Fruit fly (Drosophila melanogaster) whole organism, embryonic: ENCODE data around the gene CG2663.

Source experiments
- C15 ChIP-seq: fragments of 200-800 bp; sonication (Bioruptor generic); IDR thresholded peaks from 3 replicates; pipeline ENCODE4 v1.3.6; 2022; ENCODE audit warnings: missing biosample characterization, missing genetic modification characterization
- CG12155 ChIP-seq: fragments of 200-800 bp; sonication (Bioruptor generic); optimal IDR thresholded peaks from 3 replicates; lab custom pipeline; 2016; ENCODE audit warnings: missing biosample characterization, missing genetic modification characterization
- CG12219 ChIP-seq: fragments of 200-800 bp; sonication (Bioruptor generic); optimal IDR thresholded peaks from 3 replicates; lab custom pipeline; 2018; ENCODE audit warnings: missing biosample characterization, mild to moderate bottlenecking, missing genetic modification characterization
- CG1233 ChIP-seq: fragments of 200-800 bp; sonication (Bioruptor generic); optimal IDR thresholded peaks from 4 replicates; lab custom pipeline; 2018; ENCODE audit warnings: missing biosample characterization, mild to moderate bottlenecking, missing genetic modification characterization
- CG14710 ChIP-seq: fragments of 200-800 bp; sonication (Bioruptor generic); optimal IDR thresholded peaks from 3 replicates; lab custom pipeline; 2019; ENCODE audit warnings: missing biosample characterization, mild to moderate bottlenecking, missing genetic modification characterization, moderate library complexity
- CG1647 ChIP-seq: fragments of 200-800 bp; sonication (Bioruptor generic); optimal IDR thresholded peaks from 3 replicates; lab custom pipeline; 2016; ENCODE audit warnings: missing biosample characterization, missing genetic modification characterization
- CG18599 ChIP-seq: fragments of 200-800 bp; sonication (Bioruptor generic); optimal IDR thresholded peaks from 3 replicates; lab custom pipeline; 2017; ENCODE audit warnings: missing biosample characterization, missing genetic modification characterization, mild to moderate bottlenecking, moderate library complexity, missing genetic modification reagents
- CG3163 ChIP-seq: fragments of 200-800 bp; sonication (Bioruptor generic); optimal IDR thresholded peaks from 3 replicates; lab custom pipeline; 2016; ENCODE audit warnings: missing biosample characterization, missing genetic modification characterization
- CG32532 ChIP-seq: fragments of 200-800 bp; sonication (Bioruptor generic); IDR thresholded peaks from 2 replicates; pipeline ENCODE4 v1.3.6; 2022; ENCODE audit warnings: missing biosample characterization, missing genetic modification characterization
- CG32767 ChIP-seq: fragments of 200-800 bp; sonication (Bioruptor generic); IDR thresholded peaks from 2 replicates; pipeline ENCODE4 v1.3.6; 2022; ENCODE audit warnings: missing biosample characterization, missing genetic modification characterization
- CG3281 ChIP-seq: fragments of 200-800 bp; sonication (Bioruptor generic); optimal IDR thresholded peaks from 3 replicates; lab custom pipeline; 2017; ENCODE audit warnings: missing biosample characterization, mild to moderate bottlenecking, missing genetic modification characterization
- CG4282 ChIP-seq: fragments of 200-800 bp; sonication (Bioruptor generic); optimal IDR thresholded peaks from 2 replicates; lab custom pipeline; 2016; ENCODE audit warnings: missing biosample characterization, missing genetic modification characterization
- CG6813 ChIP-seq: fragments of 200-800 bp; sonication (Bioruptor generic); optimal IDR thresholded peaks from 2 replicates; lab custom pipeline; 2017; ENCODE audit warnings: missing biosample characterization, missing genetic modification characterization, mild to moderate bottlenecking, moderate library complexity, missing genetic modification reagents
- CG7786 ChIP-seq: fragments of 200-800 bp; sonication (Bioruptor generic); optimal IDR thresholded peaks from 2 replicates; lab custom pipeline; 2016; ENCODE audit warnings: missing biosample characterization, missing genetic modification characterization
- CG7987 ChIP-seq: fragments of 200-800 bp; sonication (Bioruptor generic); optimal IDR thresholded peaks from 2 replicates; lab custom pipeline; 2018; ENCODE audit warnings: missing biosample characterization, mild to moderate bottlenecking, missing genetic modification characterization, moderate library complexity
- CG9609 ChIP-seq: fragments of 200-800 bp; sonication (Bioruptor generic); optimal IDR thresholded peaks from 3 replicates; lab custom pipeline; 2016; ENCODE audit warnings: missing biosample characterization, missing genetic modification characterization
- CoRest ChIP-seq: fragments of 200-800 bp; sonication (Bioruptor generic); optimal IDR thresholded peaks from 3 replicates; lab custom pipeline; 2018; ENCODE audit warnings: missing biosample characterization, mild to moderate bottlenecking, missing genetic modification characterization, moderate library complexity
- D ChIP-seq, 2 experiments: fragments of 200-800 bp in 1 of 2; fragments of >200 bp in 1 of 2; sonication (Bioruptor generic) in 1 of 2; optimal IDR thresholded peaks; 2 replicates in 1 of 2; 3 replicates in 1 of 2; lab custom pipeline; 2017; ENCODE audit warnings: mild to moderate bottlenecking in 1 of 2, missing biosample characterization in 1 of 2, missing genetic modification characterization in 1 of 2, missing genetic modification reagents in 1 of 2
- Dek ChIP-seq: fragments of 200-800 bp; sonication (Bioruptor generic); optimal IDR thresholded peaks from 3 replicates; lab custom pipeline; 2019; ENCODE audit warnings: missing biosample characterization, mild to moderate bottlenecking, missing genetic modification characterization, moderate library complexity
- Elba2 ChIP-seq: fragments of 200-800 bp; sonication (Bioruptor generic); optimal IDR thresholded peaks from 3 replicates; lab custom pipeline; 2016; ENCODE audit warnings: missing biosample characterization, missing genetic modification characterization
- Fer3 ChIP-seq: fragments of 200-800 bp; sonication (Bioruptor generic); optimal IDR thresholded peaks from 2 replicates; lab custom pipeline; 2018; ENCODE audit warnings: missing biosample characterization, mild to moderate bottlenecking, missing genetic modification characterization, moderate library complexity
- HLHmδ ChIP-seq: fragments of 200-800 bp; sonication (Bioruptor generic); optimal IDR thresholded peaks from 2 replicates; lab custom pipeline; 2018; ENCODE audit warnings: missing biosample characterization, mild to moderate bottlenecking, missing genetic modification characterization, moderate library complexity
- Opbp ChIP-seq: fragments of 200-800 bp; sonication (Bioruptor generic); IDR thresholded peaks from 3 replicates; pipeline ENCODE4 v1.3.6; 2022; ENCODE audit warnings: missing biosample characterization, missing genetic modification characterization; ENCODE audit not compliant: partially characterized antibody
- Optix ChIP-seq: fragments of 200-800 bp; sonication (Bioruptor generic); IDR thresholded peaks from 3 replicates; pipeline ENCODE4 v1.3.6; 2022; ENCODE audit warnings: missing biosample characterization, missing genetic modification characterization
- Sox102F ChIP-seq: fragments of 200-800 bp; sonication (Bioruptor generic); optimal IDR thresholded peaks from 2 replicates; lab custom pipeline; 2018; ENCODE audit warnings: missing biosample characterization, mild to moderate bottlenecking, missing genetic modification characterization, moderate library complexity
- Vsx1 ChIP-seq: fragments of 200-800 bp; sonication (Bioruptor generic); optimal IDR thresholded peaks from 2 replicates; lab custom pipeline; 2017; ENCODE audit warnings: missing biosample characterization, mild to moderate bottlenecking, missing genetic modification characterization, missing genetic modification reagents
- ap ChIP-seq: fragments of 200-800 bp; sonication (Bioruptor generic); IDR thresholded peaks from 2 replicates; pipeline ENCODE4 v1.3.6; 2022; ENCODE audit warnings: missing biosample characterization, missing genetic modification characterization
- cad ChIP-seq: fragments of >200 bp; optimal IDR thresholded peaks from 2 replicates; lab custom pipeline; 2017; ENCODE audit warnings: missing biosample characterization, missing genetic modification characterization
- cg ChIP-seq: fragments of 200-800 bp; sonication (Bioruptor generic); optimal IDR thresholded peaks from 3 replicates; lab custom pipeline; 2019; ENCODE audit warnings: missing biosample characterization, mild to moderate bottlenecking, missing genetic modification characterization, moderate library complexity
- cwo ChIP-seq: fragments of 200-800 bp; sonication (Bioruptor generic); optimal IDR thresholded peaks from 3 replicates; lab custom pipeline; 2017; ENCODE audit warnings: missing biosample characterization, missing genetic modification characterization, mild to moderate bottlenecking, moderate library complexity, missing genetic modification reagents
- disco-r ChIP-seq: fragments of 200-800 bp; sonication (Bioruptor generic); optimal IDR thresholded peaks from 2 replicates; lab custom pipeline; 2016; ENCODE audit warnings: missing biosample characterization, missing genetic modification characterization
- dmrt11E ChIP-seq: fragments of 200-800 bp; sonication (Bioruptor generic); optimal IDR thresholded peaks from 3 replicates; lab custom pipeline; 2018; ENCODE audit warnings: missing biosample characterization, mild to moderate bottlenecking, missing genetic modification characterization, moderate library complexity
- dpn ChIP-seq, 2 experiments: fragments of 200-800 bp; sonication (Bioruptor generic); optimal IDR thresholded peaks; 3 replicates each; lab custom pipeline; 2016; ENCODE audit warnings: missing biosample characterization in 2 of 2, missing genetic modification characterization in 2 of 2
- gcm2 ChIP-seq: fragments of 200-800 bp; sonication (Bioruptor generic); optimal IDR thresholded peaks from 2 replicates; lab custom pipeline; 2016; ENCODE audit warnings: missing biosample characterization, missing genetic modification characterization
- h ChIP-seq: fragments of >200 bp; optimal IDR thresholded peaks from 2 replicates; lab custom pipeline; 2017
- ken ChIP-seq: fragments of 200-800 bp; sonication (Bioruptor generic); IDR thresholded peaks from 3 replicates; pipeline ENCODE4 v1.3.6; 2022; ENCODE audit warnings: missing biosample characterization, missing genetic modification characterization
- lbe ChIP-seq: fragments of 200-800 bp; sonication (Bioruptor generic); optimal IDR thresholded peaks from 2 replicates; lab custom pipeline; 2016; ENCODE audit warnings: missing biosample characterization, mild to moderate bottlenecking, missing genetic modification characterization
- lilli ChIP-seq: fragments of 200-800 bp; sonication (Bioruptor generic); optimal IDR thresholded peaks from 3 replicates; lab custom pipeline; 2016; ENCODE audit warnings: missing biosample characterization, missing genetic modification characterization
- maf-S ChIP-seq: fragments of 200-800 bp; sonication (Bioruptor generic); optimal IDR thresholded peaks from 2 replicates; lab custom pipeline; 2016; ENCODE audit warnings: missing biosample characterization, missing genetic modification characterization
- p53 ChIP-seq: fragments of 200-800 bp; sonication (Bioruptor generic); optimal IDR thresholded peaks from 2 replicates; lab custom pipeline; 2016; ENCODE audit warnings: missing biosample characterization, missing genetic modification characterization
- pnt ChIP-seq: fragments of 200-800 bp; sonication (Bioruptor generic); optimal IDR thresholded peaks from 3 replicates; lab custom pipeline; 2016; ENCODE audit warnings: missing biosample characterization, missing genetic modification characterization
- sd ChIP-seq: fragments of 200-800 bp; sonication (Bioruptor generic); optimal IDR thresholded peaks from 3 replicates; lab custom pipeline; 2018; ENCODE audit warnings: missing biosample characterization, mild to moderate bottlenecking, missing genetic modification characterization, moderate library complexity
- seq ChIP-seq: fragments of 200-800 bp; sonication (Bioruptor generic); IDR thresholded peaks from 2 replicates; pipeline ENCODE4 v1.3.6; 2022; ENCODE audit warnings: missing biosample characterization, missing genetic modification characterization
- slbo ChIP-seq: fragments of 200-800 bp; sonication (Bioruptor generic); IDR thresholded peaks from 2 replicates; pipeline ENCODE4 v1.3.6; 2022; ENCODE audit warnings: missing biosample characterization, missing genetic modification characterization
- tup ChIP-seq: fragments of 200-800 bp; sonication (Bioruptor generic); optimal IDR thresholded peaks from 2 replicates; lab custom pipeline; 2016; ENCODE audit warnings: missing biosample characterization, mild to moderate bottlenecking, missing genetic modification characterization, moderate library complexity
- vnd ChIP-seq: fragments of 200-800 bp; sonication (Bioruptor generic); IDR thresholded peaks from 3 replicates; pipeline ENCODE4 v1.3.6; 2022; ENCODE audit warnings: missing biosample characterization, missing genetic modification characterization; ENCODE audit not compliant: partially characterized antibody
- vvl ChIP-seq: fragments of 200-800 bp; sonication (Bioruptor generic); IDR thresholded peaks from 2 replicates; pipeline ENCODE4 v1.3.6; 2022; ENCODE audit warnings: missing biosample characterization, missing genetic modification characterization
- wdn ChIP-seq: fragments of 200-800 bp; sonication (Bioruptor generic); IDR thresholded peaks from 2 replicates; pipeline ENCODE4 v1.3.6; 2022; ENCODE audit warnings: missing biosample characterization, missing genetic modification characterization
- zen ChIP-seq: fragments of 200-800 bp; sonication (Bioruptor generic); optimal IDR thresholded peaks from 3 replicates; lab custom pipeline; 2018; ENCODE audit warnings: missing biosample characterization, mild to moderate bottlenecking, missing genetic modification characterization, moderate library complexity

CG2663 gene

DNA sequence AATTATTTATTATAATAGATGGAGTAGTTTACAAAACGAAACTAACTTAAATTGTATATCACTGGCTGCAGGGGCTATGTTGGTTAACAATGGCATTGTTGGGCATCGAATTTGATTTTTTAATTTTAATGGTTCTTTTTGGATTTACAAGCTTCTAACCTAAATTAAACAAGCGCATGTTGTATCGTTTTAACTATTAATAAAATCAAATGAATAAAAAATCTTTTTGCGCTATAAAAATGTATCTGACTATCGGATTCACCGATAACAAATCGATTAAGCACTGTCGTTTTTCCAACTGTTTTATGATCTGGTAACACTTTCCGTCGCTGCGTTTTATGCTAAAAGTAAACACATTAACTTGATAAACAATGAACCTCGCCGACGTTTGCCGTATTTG is 29.2 kb downstream of the CG2663 start, which contains the start of the genes hd and CG14667 (continued):
- TF ChIP-seq CG32532 (GFP tag; lab: Robert Waterston, UW) (no peak), CG32767 (GFP tag; lab: Robert Waterston, UW) (no peak), CG1647 (GFP tag; lab: Kevin White, UChicago) (no peak), cg (GFP tag; lab: Kevin White, UChicago) (no peak), Opbp (0 out of 3 replicates have a peak, but pooled peaks have one; percentile 4), gcm2 (no peak), pnt (GFP tag; lab: Kevin White, UChicago) (no peak), Dek (tag; lab: Kevin White, UChicago) (no peak), CG7786 (GFP tag; lab: Kevin White, UChicago) (no peak)

DNA sequence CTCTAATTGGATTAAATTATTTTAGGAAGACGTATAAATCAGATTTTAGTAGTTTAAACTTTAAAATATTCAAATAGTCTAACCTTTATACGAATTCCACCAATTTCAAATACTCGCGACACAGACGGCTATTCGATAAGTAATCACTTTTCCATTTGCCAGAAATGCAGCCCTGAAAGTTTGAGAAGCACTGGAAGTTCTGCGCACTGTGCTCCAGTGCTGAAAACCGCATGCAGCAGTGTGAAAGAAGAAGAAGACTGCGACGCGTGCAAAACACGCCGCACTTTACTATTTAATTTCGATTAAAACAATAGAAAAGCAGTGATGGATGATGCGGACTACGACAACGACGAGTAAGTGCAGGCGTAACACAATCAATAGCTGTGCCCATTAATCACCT is 32.4 kb downstream of the CG2663 start, which contains the start of gene Polr2F:
Polr2F (plus strand) TSS at position 233 of the 400 bp plus-strand sequence.
- TF ChIP-seq CG9609 (GFP tag; lab: Kevin White, UChicago) (peak; percentile 92), cwo (GFP tag; lab: Kevin White, UChicago) (peak; percentile 62), CoRest (peak; percentile 81), CG7987 (GFP tag; lab: Kevin White, UChicago) (peak; percentile 82), Elba2 (GFP tag; lab: Kevin White, UChicago) (peak; percentile 68), CG12155 (GFP tag; lab: Kevin White, UChicago) (peak; percentile 89), HLHmδ (GFP tag; lab: Kevin White, UChicago) (peak; percentile 8), p53 (GFP tag; lab: Kevin White, UChicago) (peak; percentile 80), dmrt11E (tag; lab: Kevin White, UChicago) (peak; percentile 65), tup (GFP tag; lab: Kevin White, UChicago) (peak; percentile 81), CG1233 (peak; percentile 74), slbo (peak; percentile 95), h (no peak), CG14710 (tag; lab: Kevin White, UChicago) (peak; percentile 84), Fer3 (tag; lab: Kevin White, UChicago) (peak; percentile 77), Vsx1 (GFP tag; lab: Kevin White, UChicago) (no peak), disco-r (GFP tag; lab: Kevin White, UChicago) (peak; percentile 72), vvl (peak; percentile 87), vnd (GFP tag; lab: Robert Waterston, UW) (no peak), dpn (GFP tag; optimal IDR thresholded peaks at IDR 0.05; lab: Kevin White, UChicago) (peak; percentile 93 to 95), gcm2 (peak; percentile 72), sd (tag; lab: Kevin White, UChicago) (no peak), ap (GFP tag; lab: Robert Waterston, UW) (peak; percentile 43; the same call in 1 of the 2 replicates), CG6813 (GFP tag; lab: Kevin White, UChicago) (peak; percentile 14), CG3281 (GFP tag; lab: Kevin White, UChicago) (peak; percentile 69), wdn (GFP tag; lab: Robert Waterston, UW) (no peak), Optix (GFP tag; lab: Robert Waterston, UW) (peak; percentile 58; the same call in 2 of the 3 replicates), cad (GFP tag; lab: Kevin White, UChicago) (peak; percentile 81), seq (no peak), ken (GFP tag; lab: Robert Waterston, UW) (peak; percentile 87), CG12219 (no peak), D (optimal IDR thresholded peaks at IDR 0.05; lab: Kevin White, UChicago) (no peak), D (GFP tag; optimal IDR thresholded peaks at IDR 0.05; lab: Kevin White, UChicago) (peak; percentile 44), lbe (GFP tag; lab: Kevin White, UChicago) (peak; percentile 65), Sox102F (GFP tag; lab: Kevin White, UChicago) (no peak), CG3163 (GFP tag; lab: Kevin White, UChicago) (peak; percentile 81), zen (tag; lab: Kevin White, UChicago) (peak; percentile 80), CG18599 (peak; percentile 82), C15 (peak; percentile 61; the same call in 1 of the 3 replicates), CG4282 (GFP tag; lab: Kevin White, UChicago) (peak; percentile 89), lilli (peak; percentile 95), maf-S (peak; percentile 91)
